Worm (Caenorhabditis elegans) whole organism, midembryonic: ENCODE results near the gene gst-9.

Experiments used
- T22C8.4 ChIP-seq: fragments of 200-800 bp; sonication (Bioruptor generic); IDR thresholded peaks from 2 replicates; pipeline ENCODE4 v1.3.6; 2022; ENCODE audit warnings: missing genetic modification characterization, missing compliant biosample characterization
- flt-1 ChIP-seq: fragments of 200-800 bp; sonication (Bioruptor generic); IDR thresholded peaks from 2 replicates; pipeline ENCODE4 v1.3.6; 2022; ENCODE audit warnings: missing genetic modification characterization, missing compliant biosample characterization
- ref-1 ChIP-seq: fragments of 200-800 bp; sonication (Bioruptor generic); conservative IDR thresholded peaks from 2 replicates; pipeline ENCODE4 v1.3.6; 2022; ENCODE audit warnings: missing genetic modification reagents, missing genetic modification characterization, missing compliant biosample characterization
- tab-1 ChIP-seq: fragments of 200-800 bp; sonication (Bioruptor generic); IDR thresholded peaks from 2 replicates; pipeline ENCODE4 v1.3.6; 2022; ENCODE audit warnings: missing genetic modification characterization, missing compliant biosample characterization

DNA sequence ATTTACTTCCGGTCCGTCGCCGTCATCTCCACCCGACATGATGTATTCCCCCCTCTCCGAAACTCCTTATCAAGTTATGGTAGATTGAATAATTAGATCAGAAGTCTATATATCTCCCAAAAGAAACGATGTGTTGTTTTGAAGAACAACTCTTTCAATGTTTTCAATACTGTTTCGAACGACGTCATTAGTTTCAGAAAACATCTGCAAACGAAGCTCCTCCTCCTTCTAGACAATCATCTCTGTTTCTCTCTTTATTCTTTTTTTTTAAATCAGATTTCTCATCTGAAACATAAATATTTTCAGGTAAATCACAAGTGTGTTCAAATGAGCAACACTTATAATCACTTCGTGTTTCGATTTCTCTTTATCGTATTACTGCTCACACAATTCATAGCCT lies 41.5 kb upstream of the gst-9 start, which contains the start of gene T23B7.3:
- TF ChIP-seq T22C8.4 (GFP tag; lab: Robert Waterston, UW) (no peak), tab-1 (GFP tag; lab: Robert Waterston, UW) (no peak), ref-1 (GFP tag; lab: Robert Waterston, UW) (no peak), flt-1 (GFP tag; lab: Robert Waterston, UW) (no peak)
